Worm (Caenorhabditis elegans) whole organism, young adult: ENCODE data around the gene nlp-43.

Experiments used
- B0035.1 ChIP-seq: sonication (generic microtip); optimal IDR thresholded peaks from 2 replicates; lab custom pipeline; 2016; ENCODE audit warnings: missing genetic modification characterization, mild to moderate bottlenecking, missing compliant biosample characterization, missing genotype, missing genetic modification reagents
- B0336.3 ChIP-seq: fragments of 200-800 bp; sonication (Bioruptor generic); IDR thresholded peaks from 2 replicates; pipeline ENCODE4 v1.3.6; 2022; ENCODE audit warnings: missing genetic modification characterization, missing compliant biosample characterization
- C06A6.2 ChIP-seq: fragments of 200-800 bp; sonication (Bioruptor generic); conservative IDR thresholded peaks from 2 replicates; pipeline ENCODE4 v1.3.6; 2022; ENCODE audit warnings: missing genetic modification characterization, missing compliant biosample characterization
- F33H1.4 ChIP-seq: fragments of 200-800 bp; sonication (Bioruptor generic); IDR thresholded peaks from 2 replicates; pipeline ENCODE4 v1.3.6; 2022; ENCODE audit warnings: missing genetic modification reagents, missing genetic modification characterization, missing compliant biosample characterization
- F52B5.7 ChIP-seq: sonication (generic microtip); optimal IDR thresholded peaks from 2 replicates; lab custom pipeline; 2016; ENCODE audit warnings: mild to moderate bottlenecking, missing genetic modification characterization, missing compliant biosample characterization
- Y53G8AR.9 ChIP-seq: fragments of 200-800 bp; sonication (Bioruptor generic); conservative IDR thresholded peaks from 2 replicates; pipeline ENCODE4 v1.3.6; 2022; ENCODE audit warnings: missing genetic modification reagents, missing genetic modification characterization, missing compliant biosample characterization
- ZK185.1 ChIP-seq: sonication (generic microtip); optimal IDR thresholded peaks from 2 replicates; lab custom pipeline; 2016; ENCODE audit warnings: mild to moderate bottlenecking, missing genetic modification characterization, missing compliant biosample characterization; ENCODE audit not compliant: poor library complexity, severe bottlenecking
- attf-5 ChIP-seq: fragments of 200-800 bp; sonication (Bioruptor generic); optimal IDR thresholded peaks from 2 replicates; lab custom pipeline; 2018; ENCODE audit warnings: mild to moderate bottlenecking, missing genetic modification characterization, missing compliant biosample characterization
- bed-2 ChIP-seq: fragments of 200-800 bp; sonication (Bioruptor generic); IDR thresholded peaks from 2 replicates; pipeline ENCODE4 v1.3.6; 2022; ENCODE audit warnings: missing genetic modification reagents, missing genetic modification characterization, missing compliant biosample characterization
- ccch-3 ChIP-seq: fragments of 200-800 bp; sonication (Bioruptor generic); optimal IDR thresholded peaks from 2 replicates; lab custom pipeline; 2018; ENCODE audit warnings: mild to moderate bottlenecking, missing genetic modification characterization, missing compliant biosample characterization
- cebp-2 ChIP-seq: fragments of 200-800 bp; sonication (Bioruptor generic); IDR thresholded peaks from 2 replicates; pipeline ENCODE4 v1.3.6; 2022; ENCODE audit warnings: missing genetic modification characterization, missing compliant biosample characterization
- ceh-79 ChIP-seq: sonication (generic microtip); optimal IDR thresholded peaks from 2 replicates; lab custom pipeline; 2017; ENCODE audit warnings: mild to moderate bottlenecking, missing genetic modification characterization, missing compliant biosample characterization
- egl-18 ChIP-seq: fragments of 200-800 bp; sonication (Bioruptor generic); IDR thresholded peaks from 2 replicates; pipeline ENCODE4 v1.3.6; 2022; ENCODE audit warnings: missing genetic modification reagents, missing genetic modification characterization, missing compliant biosample characterization
- ekl-4 ChIP-seq: fragments of 200-800 bp; sonication (Bioruptor generic); IDR thresholded peaks from 2 replicates; pipeline ENCODE4 v1.3.6; 2022; ENCODE audit warnings: missing genetic modification reagents, missing genetic modification characterization, missing compliant biosample characterization
- ets-4 ChIP-seq: fragments of 200-800 bp; sonication (Bioruptor generic); optimal IDR thresholded peaks from 2 replicates; lab custom pipeline; 2018; ENCODE audit warnings: mild to moderate bottlenecking, missing genetic modification characterization, missing compliant biosample characterization
- him-1 ChIP-seq: sonication (generic microtip); optimal IDR thresholded peaks from 2 replicates; lab custom pipeline; 2016; ENCODE audit warnings: missing genotype, missing genetic modification reagents, missing genetic modification characterization, missing compliant biosample characterization
- hsf-1 ChIP-seq: fragments of 200-800 bp; sonication (Bioruptor generic); IDR thresholded peaks from 2 replicates; pipeline ENCODE4 v1.3.6; 2022; ENCODE audit warnings: missing genetic modification reagents, missing genetic modification characterization, missing compliant biosample characterization
- let-526 ChIP-seq: fragments of 200-800 bp; sonication (Bioruptor generic); IDR thresholded peaks from 2 replicates; pipeline ENCODE4 v1.3.6; 2022; ENCODE audit warnings: missing genetic modification reagents, missing genetic modification characterization, missing compliant biosample characterization
- let-607 ChIP-seq, 2 experiments: fragments of 200-800 bp in 1 of 2; sonication (Bioruptor generic) in 1 of 2; sonication (generic microtip) in 1 of 2; optimal IDR thresholded peaks; 2 replicates each; lab custom pipeline; 2016 to 2018; ENCODE audit warnings: mild to moderate bottlenecking in 2 of 2, missing compliant biosample characterization in 2 of 2, missing genetic modification characterization in 2 of 2, moderate library complexity in 2 of 2, missing genotype in 1 of 2
- lin-26 ChIP-seq: fragments of 200-800 bp; sonication (Bioruptor generic); IDR thresholded peaks from 2 replicates; pipeline ENCODE4 v1.3.6; 2022; ENCODE audit warnings: missing genetic modification reagents, missing genetic modification characterization, missing compliant biosample characterization
- lin-35 ChIP-seq, 3 experiments: fragments of 150-350 bp in 2 of 3; sonication (generic microtip) in 1 of 3; optimal IDR thresholded peaks; 2 replicates each; lab custom pipeline; 2014 to 2018; ENCODE audit warnings: missing biosample characterization in 3 of 3, missing genetic modification characterization in 3 of 3, missing genetic modification reagents in 3 of 3
- lin-40 ChIP-seq: sonication (generic microtip); optimal IDR thresholded peaks from 2 replicates; lab custom pipeline; 2016; ENCODE audit warnings: missing genetic modification characterization, mild to moderate bottlenecking, missing compliant biosample characterization, missing genotype, missing genetic modification reagents
- lin-54 ChIP-seq: fragments of 200-800 bp; sonication (Bioruptor generic); optimal IDR thresholded peaks from 2 replicates; lab custom pipeline; 2018; ENCODE audit warnings: mild to moderate bottlenecking, missing genetic modification characterization, missing compliant biosample characterization
- madf-10 ChIP-seq: sonication (generic microtip); optimal IDR thresholded peaks from 2 replicates; lab custom pipeline; 2016; ENCODE audit warnings: mild to moderate bottlenecking, missing genetic modification characterization, missing compliant biosample characterization
- madf-6 ChIP-seq: fragments of 200-800 bp; sonication (Bioruptor generic); IDR thresholded peaks from 2 replicates; pipeline ENCODE4 v1.3.6; 2022; ENCODE audit warnings: missing genetic modification reagents, missing genetic modification characterization, missing compliant biosample characterization
- madf-8 ChIP-seq: fragments of 200-800 bp; sonication (Bioruptor generic); conservative IDR thresholded peaks from 2 replicates; pipeline ENCODE4 v1.3.6; 2022; ENCODE audit warnings: missing genetic modification reagents, missing genetic modification characterization, missing compliant biosample characterization
- nhr-27 ChIP-seq: fragments of 200-800 bp; sonication (Bioruptor generic); optimal IDR thresholded peaks from 2 replicates; lab custom pipeline; 2018; ENCODE audit warnings: mild to moderate bottlenecking, missing genetic modification characterization, moderate library complexity, missing compliant biosample characterization
- pbrm-1 ChIP-seq: fragments of 200-800 bp; sonication (Bioruptor generic); IDR thresholded peaks from 2 replicates; pipeline ENCODE4 v1.3.6; 2022; ENCODE audit warnings: missing genetic modification reagents, missing genetic modification characterization, missing compliant biosample characterization
- repo-1 ChIP-seq: sonication (generic microtip); optimal IDR thresholded peaks from 2 replicates; lab custom pipeline; 2017; ENCODE audit warnings: mild to moderate bottlenecking, missing genetic modification characterization, missing compliant biosample characterization
- sdz-38 ChIP-seq: sonication (generic microtip); optimal IDR thresholded peaks from 2 replicates; lab custom pipeline; 2016; ENCODE audit warnings: missing genotype, missing genetic modification characterization, missing compliant biosample characterization
- snpc-4 ChIP-seq, 5 experiments: fragments of 150-350 bp in 1 of 5; sonication (generic microtip) in 4 of 5; optimal IDR thresholded peaks; 2 replicates each; lab custom pipeline; 2014 to 2018; ENCODE audit warnings: missing genetic modification characterization in 5 of 5, missing biosample characterization in 3 of 5, antibody characterized with exemption in 2 of 5, mild to moderate bottlenecking in 2 of 5, missing compliant biosample characterization in 2 of 5, missing genotype in 2 of 5, moderate library complexity in 2 of 5, missing genetic modification reagents in 1 of 5
- somi-1 ChIP-seq: fragments of 200-800 bp; sonication (Bioruptor generic); optimal IDR thresholded peaks from 2 replicates; lab custom pipeline; 2018; ENCODE audit warnings: mild to moderate bottlenecking, missing genetic modification characterization, missing compliant biosample characterization
- tlf-1 ChIP-seq: fragments of 200-800 bp; sonication (Bioruptor generic); optimal IDR thresholded peaks from 2 replicates; lab custom pipeline; 2018; ENCODE audit warnings: mild to moderate bottlenecking, missing genetic modification characterization, missing compliant biosample characterization
- ztf-18 ChIP-seq: sonication (generic microtip); optimal IDR thresholded peaks from 2 replicates; lab custom pipeline; 2016; ENCODE audit warnings: missing genotype, mild to moderate bottlenecking, missing genetic modification characterization, missing compliant biosample characterization
- ztf-22 ChIP-seq: fragments of 200-800 bp; sonication (Bioruptor generic); optimal IDR thresholded peaks from 2 replicates; lab custom pipeline; 2018; ENCODE audit warnings: mild to moderate bottlenecking, missing genetic modification characterization, moderate library complexity, missing compliant biosample characterization
- ztf-25 ChIP-seq: fragments of 200-800 bp; sonication (Bioruptor generic); IDR thresholded peaks from 2 replicates; pipeline ENCODE4 v1.3.6; 2022; ENCODE audit warnings: missing genetic modification reagents, missing genetic modification characterization, missing compliant biosample characterization

Gene nlp-43

ce11 chrIII:5081573-5081823, 39.3 kb downstream of the nlp-43 start, which contains the start of gene cox-6A (continued):
- TF ChIP-seq ets-4, result no peak
- no peak for TF ChIP-seq bed-2
- no peak for TF ChIP-seq ccch-3
- TF ChIP-seq lin-54, result no peak
- no peak for TF ChIP-seq egl-18 (GFP tag; lab: Robert Waterston, UW)
- TF ChIP-seq lin-26, result no peak

ce11 chrIII:5083304-5083703, 41.1 kb downstream of the nlp-43 start:
- TF ChIP-seq repo-1 (tag; lab: Kevin White, UChicago), result peak; percentile 30
- 0 out of 2 replicates have a peak, but pooled peaks have one; percentile 23 for TF ChIP-seq B0336.3
- no peak for TF ChIP-seq sdz-38
- TF ChIP-seq F52B5.7 (tag; lab: Kevin White, UChicago), result no peak
- TF ChIP-seq Y53G8AR.9, result peak; percentile 8; the same call in 1 of the 2 replicates
- peak; percentile 2 for TF ChIP-seq madf-10 (tag; lab: Kevin White, UChicago)
- TF ChIP-seq F33H1.4, result no peak
- peak; percentile 59 for TF ChIP-seq tlf-1 (GFP tag; lab: Kevin White, UChicago)
- TF ChIP-seq snpc-4 (GFP tag; optimal IDR thresholded peaks at IDR 0.05; lab: Kevin White, UChicago), result no peak
- peak in 2 of 4 experiments; percentile 32 to 45 for TF ChIP-seq snpc-4 (tag; optimal IDR thresholded peaks at IDR 0.05; lab: Kevin White, UChicago)
- peak; percentile 25; the same call in 1 of the 2 replicates for TF ChIP-seq madf-6
- TF ChIP-seq hsf-1, result 0 out of 2 replicates have a peak, but pooled peaks have one; percentile 16
- TF ChIP-seq madf-8 (GFP tag; lab: Robert Waterston, UW), result no peak
- peak; percentile 32 for TF ChIP-seq attf-5 (GFP tag; lab: Kevin White, UChicago)
- peak; percentile 4 for TF ChIP-seq lin-54
- TF ChIP-seq ZK185.1, result no peak
- TF ChIP-seq cebp-2 (GFP tag; lab: Robert Waterston, UW), result no peak
- TF ChIP-seq lin-40 (tag; lab: Kevin White, UChicago), result peak; percentile 38
- 0 out of 2 replicates have a peak, but pooled peaks have one; percentile 7 for TF ChIP-seq ekl-4 (GFP tag; lab: Robert Waterston, UW)
- no peak for TF ChIP-seq ceh-79 (tag; lab: Kevin White, UChicago)
- TF ChIP-seq B0035.1 (tag; lab: Kevin White, UChicago), result no peak
- peak in 1 of 3 experiments; percentile 8 for TF ChIP-seq lin-35 (GFP tag; optimal IDR thresholded peaks at IDR 0.05; lab: Kevin White, UChicago)
- peak; percentile 7 for TF ChIP-seq him-1 (tag; lab: Kevin White, UChicago)
- peak; percentile 9 for TF ChIP-seq ztf-22 (GFP tag; lab: Kevin White, UChicago)

ce11 chrIII:5085529-5085928, 43.3 kb downstream of the nlp-43 start, which contains the start of gene cah-1:
Gene cah-1, minus strand, starts transcription at chrIII:5085629.
- no peak for TF ChIP-seq let-526 (GFP tag; lab: Robert Waterston, UW)
- TF ChIP-seq let-607 (tag; optimal IDR thresholded peaks at IDR 0.05; lab: Kevin White, UChicago), result no peak

DNA sequence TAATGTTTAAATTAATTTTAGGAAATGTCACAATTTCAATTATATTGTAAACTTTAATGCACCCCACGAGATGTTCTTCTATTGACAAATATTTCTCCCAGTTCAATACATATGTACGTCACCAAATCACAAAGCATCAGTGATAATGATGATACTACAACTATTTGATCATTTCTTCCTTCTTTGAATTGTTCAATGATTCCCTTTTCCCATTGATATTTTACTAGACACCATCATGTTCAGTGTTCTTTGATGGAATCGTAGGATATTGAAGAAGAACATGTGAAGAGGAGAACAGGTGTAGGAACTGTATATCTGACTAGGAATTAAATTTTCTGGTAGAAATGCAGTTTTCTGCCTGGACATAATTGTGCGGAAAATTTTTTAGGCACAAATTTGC, 47.3 kb downstream of the nlp-43 start:
- TF ChIP-seq nhr-27 (tag; lab: Kevin White, UChicago) (no peak), ztf-18 (tag; lab: Kevin White, UChicago) (no peak), ztf-25 (no peak), C06A6.2 (GFP tag; lab: Robert Waterston, UW) (no peak), pbrm-1 (GFP tag; lab: Robert Waterston, UW) (no peak), somi-1 (GFP tag; lab: Kevin White, UChicago) (no peak)
